Worm (Caenorhabditis elegans): ENCODE measurements around the gene F47B7.5.

F47B7.5 gene

DNA sequence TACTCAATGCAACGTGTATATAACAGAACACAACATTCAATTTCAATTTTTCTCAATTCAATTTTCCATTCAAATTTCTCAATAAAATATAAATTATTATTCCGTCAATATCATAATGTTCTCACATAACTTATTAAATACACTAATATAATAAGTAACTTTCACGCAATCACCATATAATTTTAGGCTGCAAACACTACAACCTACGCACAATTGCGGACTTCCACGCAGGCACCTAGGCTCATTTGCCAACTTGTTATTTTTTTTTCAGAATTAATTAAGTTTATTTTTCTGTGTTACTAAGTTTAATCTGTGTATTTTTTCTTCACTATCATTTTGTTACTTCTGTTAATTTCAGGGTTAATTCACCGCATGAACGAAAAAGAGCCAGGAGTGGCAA is 3.8 kb upstream of the F47B7.5 start, which contains the start of gene F47B7.2 (continued):
- TF ChIP-seq hlh-4 (tag; optimal IDR thresholded peaks at IDR 0.05) = no peak
- no peak for TF ChIP-seq zip-4 (GFP tag; optimal IDR thresholded peaks at IDR 0.05)
- TF ChIP-seq ztf-11 (tag; optimal IDR thresholded peaks at IDR 0.05) = no peak
- TF ChIP-seq sup-37 (GFP tag; optimal IDR thresholded peaks at IDR 0.05) = no peak
- TF ChIP-seq tlp-1 (tag; optimal IDR thresholded peaks at IDR 0.05) = no peak
- TF ChIP-seq efl-3 (GFP tag; optimal IDR thresholded peaks at IDR 0.05) = no peak
- TF ChIP-seq vab-15 (tag; optimal IDR thresholded peaks at IDR 0.05) = no peak
- TF ChIP-seq egl-13 (tag; optimal IDR thresholded peaks at IDR 0.05) = no peak
- TF ChIP-seq F16B12.6 (tag; optimal IDR thresholded peaks at IDR 0.05) = peak; percentile 87
- TF ChIP-seq nhr-19 (GFP tag; conservative IDR thresholded peaks at IDR 0.05) = no peak
- TF ChIP-seq rnt-1 (tag; optimal IDR thresholded peaks at IDR 0.05) = peak; percentile 25
- no peak for TF ChIP-seq fkh-10 (GFP tag; optimal IDR thresholded peaks at IDR 0.05)
- peak; percentile 42 to 52 for TF ChIP-seq lsy-2 (tag; optimal IDR thresholded peaks at IDR 0.05)
- TF ChIP-seq lin-15B (tag; optimal IDR thresholded peaks at IDR 0.05) = no peak
- TF ChIP-seq swsn-7 (tag; optimal IDR thresholded peaks at IDR 0.05) = peak; percentile 33
- no peak for TF ChIP-seq sox-4 (tag; optimal IDR thresholded peaks at IDR 0.05)
- no peak for TF ChIP-seq nhr-76 (tag; optimal IDR thresholded peaks at IDR 0.05)
- TF ChIP-seq nhr-47 (tag; optimal IDR thresholded peaks at IDR 0.05) = peak; percentile 60
- TF ChIP-seq mdl-1 (tag; optimal IDR thresholded peaks at IDR 0.05) = no peak
- peak in 1 of 3 experiments; percentile 5 for TF ChIP-seq dpl-1 (GFP tag; optimal IDR thresholded peaks at IDR 0.05)
- no peak for TF ChIP-seq nhr-28 (tag; optimal IDR thresholded peaks at IDR 0.05)
- TF ChIP-seq ces-1 (GFP tag; optimal IDR thresholded peaks at IDR 0.05) = no peak
- TF ChIP-seq lin-39 (tag; optimal IDR thresholded peaks at IDR 0.05) = no peak
- no peak for TF ChIP-seq unc-30 (tag; optimal IDR thresholded peaks at IDR 0.05)
- TF ChIP-seq unc-130 (tag; optimal IDR thresholded peaks at IDR 0.05) = peak; percentile 7
- no peak for TF ChIP-seq nhr-12 (tag; optimal IDR thresholded peaks at IDR 0.05)
- TF ChIP-seq hpl-2 (GFP tag; optimal IDR thresholded peaks at IDR 0.05) = no peak
- peak; percentile 25 for TF ChIP-seq C16A3.4 (tag; optimal IDR thresholded peaks at IDR 0.05)
- TF ChIP-seq lir-3 (tag; optimal IDR thresholded peaks at IDR 0.05; ENCODE audit: poor library complexity) = no peak
- TF ChIP-seq mab-9 (GFP tag; IDR thresholded peaks at IDR 0.05) = no peak
- peak; percentile 39 for TF ChIP-seq dsc-1 (tag; optimal IDR thresholded peaks at IDR 0.05)
- TF ChIP-seq nhr-237 (tag; optimal IDR thresholded peaks at IDR 0.05) = no peak
- TF ChIP-seq unc-86 (tag; optimal IDR thresholded peaks at IDR 0.05) = no peak
- TF ChIP-seq mef-2 (tag; optimal IDR thresholded peaks at IDR 0.05) = no peak
- TF ChIP-seq efl-1 (optimal IDR thresholded peaks at IDR 0.05) = peak in 1 of 2 experiments; percentile 6
- peak in 1 of 2 experiments; percentile 61 for TF ChIP-seq efl-1 (GFP tag; optimal IDR thresholded peaks at IDR 0.05 in 1 of 2)
- TF ChIP-seq fkh-4 (tag; optimal IDR thresholded peaks at IDR 0.05; ENCODE audit: borderline replicate concordance) = no peak
- peak in 1 of 2 experiments; percentile 35 for TF ChIP-seq lin-35 (GFP tag; optimal IDR thresholded peaks at IDR 0.05)
- no peak for TF ChIP-seq ets-5 (GFP tag; IDR thresholded peaks at IDR 0.05)
- TF ChIP-seq elt-3 (tag; optimal IDR thresholded peaks at IDR 0.05) = no peak
- no peak for TF ChIP-seq pax-3 (tag; optimal IDR thresholded peaks at IDR 0.05)
- no peak for TF ChIP-seq nhr-85 (tag)
- TF ChIP-seq xbp-1 (tag; optimal IDR thresholded peaks at IDR 0.05) = peak; percentile 54
- TF ChIP-seq Y116A8C.19 (tag; optimal IDR thresholded peaks at IDR 0.05; ENCODE audit: borderline replicate concordance) = no peak
- TF ChIP-seq fos-1 (tag; optimal IDR thresholded peaks at IDR 0.05) = no peak
- TF ChIP-seq fkh-8 (tag; optimal IDR thresholded peaks at IDR 0.05) = no peak
- no peak for TF ChIP-seq isw-1 (GFP tag; IDR thresholded peaks at IDR 0.05)
- no peak for TF ChIP-seq pag-3 (tag; optimal IDR thresholded peaks at IDR 0.05; ENCODE audit: borderline replicate concordance, insufficient read depth)
- peak; percentile 32 for TF ChIP-seq tbx-2 (tag; optimal IDR thresholded peaks at IDR 0.05)
- peak; percentile 57 for TF ChIP-seq nhr-71 (tag; optimal IDR thresholded peaks at IDR 0.05)
- TF ChIP-seq jun-1 (tag; optimal IDR thresholded peaks at IDR 0.05) = no peak
- TF ChIP-seq unc-98 (GFP tag; IDR thresholded peaks at IDR 0.05) = no peak
- peak; percentile 52 for TF ChIP-seq blmp-1 (tag; optimal IDR thresholded peaks at IDR 0.05)
- no peak for TF ChIP-seq aha-1 (tag; optimal IDR thresholded peaks at IDR 0.05)
